Fruit fly (Drosophila melanogaster) whole organism, embryonic: ENCODE results near the gene CG13838.

Source experiments
- Atf-2 ChIP-seq: fragments of 200-800 bp; sonication (Bioruptor generic); optimal IDR thresholded peaks from 2 replicates; lab custom pipeline; 2016; ENCODE audit warnings: missing biosample characterization, missing genetic modification characterization
- BEAF-32 ChIP-seq: fragments of 200-800 bp; sonication (Bioruptor generic); optimal IDR thresholded peaks from 3 replicates; lab custom pipeline; 2017; ENCODE audit warnings: missing biosample characterization, missing genetic modification characterization, mild to moderate bottlenecking, moderate library complexity, missing genetic modification reagents
- CG10543 ChIP-seq: fragments of 200-800 bp; sonication (Bioruptor generic); optimal IDR thresholded peaks from 3 replicates; lab custom pipeline; 2017; ENCODE audit warnings: missing biosample characterization, mild to moderate bottlenecking, missing genetic modification characterization, moderate library complexity
- CG11695 ChIP-seq: fragments of 200-800 bp; sonication (Bioruptor generic); IDR thresholded peaks from 3 replicates; pipeline ENCODE4 v1.3.6; 2022; ENCODE audit warnings: missing biosample characterization, missing genetic modification characterization
- CG11723 ChIP-seq: fragments of 200-800 bp; sonication (Bioruptor generic); optimal IDR thresholded peaks from 2 replicates; lab custom pipeline; 2017; ENCODE audit warnings: missing biosample characterization, mild to moderate bottlenecking, missing genetic modification characterization
- CG12155 ChIP-seq: fragments of 200-800 bp; sonication (Bioruptor generic); optimal IDR thresholded peaks from 3 replicates; lab custom pipeline; 2016; ENCODE audit warnings: missing biosample characterization, missing genetic modification characterization
- CG12769 ChIP-seq: fragments of 200-800 bp; sonication (Bioruptor generic); optimal IDR thresholded peaks from 2 replicates; lab custom pipeline; 2019; ENCODE audit warnings: missing biosample characterization, mild to moderate bottlenecking, missing genetic modification characterization, moderate library complexity
- CG18011 ChIP-seq: fragments of 200-800 bp; sonication (Bioruptor generic); optimal IDR thresholded peaks from 2 replicates; lab custom pipeline; 2017; ENCODE audit warnings: missing biosample characterization, missing genetic modification characterization, mild to moderate bottlenecking, moderate library complexity, missing genotype
- CG18764 ChIP-seq: fragments of 200-800 bp; sonication (Bioruptor generic); optimal IDR thresholded peaks from 3 replicates; lab custom pipeline; 2016; ENCODE audit warnings: missing biosample characterization, missing genetic modification characterization
- CG2129 ChIP-seq: fragments of 200-800 bp; sonication (Bioruptor generic); IDR thresholded peaks from 2 replicates; pipeline ENCODE4 v1.3.6; 2022; ENCODE audit warnings: missing biosample characterization, missing genetic modification characterization; ENCODE audit not compliant: partially characterized antibody
- CG3065 ChIP-seq: fragments of 200-800 bp; sonication (Bioruptor generic); optimal IDR thresholded peaks from 2 replicates; lab custom pipeline; 2016; ENCODE audit warnings: missing biosample characterization, missing genetic modification characterization
- CG34422 ChIP-seq: fragments of 200-800 bp; sonication (Bioruptor generic); IDR thresholded peaks from 3 replicates; pipeline ENCODE4 v1.3.6; 2022; ENCODE audit warnings: missing biosample characterization, missing genetic modification characterization
- CG6175 ChIP-seq: fragments of 200-800 bp; sonication (Bioruptor generic); IDR thresholded peaks from 3 replicates; pipeline ENCODE4 v1.3.6; 2022; ENCODE audit warnings: missing biosample characterization, missing genetic modification characterization
- CG8388 ChIP-seq: fragments of 200-800 bp; sonication (Bioruptor generic); optimal IDR thresholded peaks from 2 replicates; lab custom pipeline; 2019; ENCODE audit warnings: missing biosample characterization, mild to moderate bottlenecking, missing genetic modification characterization, moderate library complexity
- CTCF ChIP-seq: fragments of 200-800 bp; sonication (Bioruptor generic); optimal IDR thresholded peaks from 2 replicates; lab custom pipeline; 2017; ENCODE audit warnings: missing biosample characterization, mild to moderate bottlenecking, missing genetic modification characterization, moderate library complexity
- Camta ChIP-seq: fragments of 200-800 bp; sonication (Bioruptor generic); optimal IDR thresholded peaks from 2 replicates; lab custom pipeline; 2016; ENCODE audit warnings: missing biosample characterization, missing genetic modification characterization
- Dfd ChIP-seq, 2 experiments: fragments of >200 bp; optimal IDR thresholded peaks; 2 replicates each; lab custom pipeline; 2017; ENCODE audit warnings: missing biosample characterization in 2 of 2, missing genetic modification characterization in 2 of 2
- Gug ChIP-seq: fragments of 200-800 bp; sonication (Bioruptor generic); IDR thresholded peaks from 4 replicates; pipeline ENCODE4 v1.3.6; 2022; ENCODE audit warnings: missing biosample characterization, missing genetic modification characterization
- MBD-R2 ChIP-seq: fragments of 200-800 bp; sonication (Bioruptor generic); IDR thresholded peaks from 2 replicates; pipeline ENCODE4 v1.3.6; 2022; ENCODE audit warnings: missing biosample characterization, missing genetic modification characterization
- Mes4 ChIP-seq: fragments of 200-800 bp; sonication (Bioruptor generic); optimal IDR thresholded peaks from 2 replicates; lab custom pipeline; 2016; ENCODE audit warnings: missing biosample characterization, missing genetic modification characterization
- Nf-YB ChIP-seq: fragments of 200-800 bp; sonication (Bioruptor generic); optimal IDR thresholded peaks from 3 replicates; lab custom pipeline; 2019; ENCODE audit warnings: missing biosample characterization, mild to moderate bottlenecking, missing genetic modification characterization, moderate library complexity
- Opbp ChIP-seq: fragments of 200-800 bp; sonication (Bioruptor generic); IDR thresholded peaks from 3 replicates; pipeline ENCODE4 v1.3.6; 2022; ENCODE audit warnings: missing biosample characterization, missing genetic modification characterization; ENCODE audit not compliant: partially characterized antibody
- Scr ChIP-seq: fragments of 200-800 bp; sonication (Bioruptor generic); IDR thresholded peaks from 2 replicates; pipeline ENCODE4 v1.3.6; 2022; ENCODE audit warnings: missing biosample characterization, missing genetic modification characterization; ENCODE audit not compliant: partially characterized antibody
- Side ChIP-seq: fragments of 200-800 bp; sonication (Bioruptor generic); optimal IDR thresholded peaks from 2 replicates; lab custom pipeline; 2016; ENCODE audit warnings: missing biosample characterization, missing genetic modification characterization
- Sry-δ ChIP-seq: fragments of 200-800 bp; sonication (Bioruptor generic); optimal IDR thresholded peaks from 2 replicates; lab custom pipeline; 2016; ENCODE audit warnings: missing biosample characterization, missing genetic modification characterization
- Tbp ChIP-seq: fragments of >200 bp; optimal IDR thresholded peaks from 2 replicates; lab custom pipeline; 2018; ENCODE audit warnings: missing biosample characterization, missing genetic modification characterization
- abd-A ChIP-seq: fragments of 200-800 bp; sonication (Bioruptor generic); optimal IDR thresholded peaks from 3 replicates; lab custom pipeline; 2019; ENCODE audit warnings: missing biosample characterization, mild to moderate bottlenecking, missing genetic modification characterization, moderate library complexity
- amos ChIP-seq: fragments of 200-800 bp; sonication (Bioruptor generic); IDR thresholded peaks from 2 replicates; pipeline ENCODE4 v1.3.6; 2022; ENCODE audit warnings: missing biosample characterization, missing genetic modification characterization; ENCODE audit not compliant: partially characterized antibody
- bigmax ChIP-seq: fragments of 200-800 bp; sonication (Bioruptor generic); optimal IDR thresholded peaks from 2 replicates; lab custom pipeline; 2018; ENCODE audit warnings: missing biosample characterization, mild to moderate bottlenecking, missing genetic modification characterization
- cato ChIP-seq: fragments of 200-800 bp; sonication (Bioruptor generic); optimal IDR thresholded peaks from 2 replicates; lab custom pipeline; 2016; ENCODE audit warnings: missing biosample characterization, missing genetic modification characterization, borderline replicate concordance
- ci ChIP-seq: fragments of 200-800 bp; sonication (Bioruptor generic); IDR thresholded peaks from 3 replicates; pipeline ENCODE4 v1.3.6; 2022; ENCODE audit warnings: missing biosample characterization, missing genetic modification characterization
- cwo ChIP-seq: fragments of 200-800 bp; sonication (Bioruptor generic); optimal IDR thresholded peaks from 3 replicates; lab custom pipeline; 2017; ENCODE audit warnings: missing biosample characterization, missing genetic modification characterization, mild to moderate bottlenecking, moderate library complexity, missing genetic modification reagents
- da ChIP-seq: fragments of 200-800 bp; sonication (Bioruptor generic); optimal IDR thresholded peaks from 2 replicates; lab custom pipeline; 2016; ENCODE audit warnings: missing biosample characterization, missing genetic modification characterization
- disco-r ChIP-seq: fragments of 200-800 bp; sonication (Bioruptor generic); optimal IDR thresholded peaks from 2 replicates; lab custom pipeline; 2016; ENCODE audit warnings: missing biosample characterization, missing genetic modification characterization
- dmrt11E ChIP-seq: fragments of 200-800 bp; sonication (Bioruptor generic); optimal IDR thresholded peaks from 3 replicates; lab custom pipeline; 2018; ENCODE audit warnings: missing biosample characterization, mild to moderate bottlenecking, missing genetic modification characterization, moderate library complexity
- exex ChIP-seq: fragments of 200-800 bp; sonication (Bioruptor generic); optimal IDR thresholded peaks from 4 replicates; lab custom pipeline; 2018; ENCODE audit warnings: missing biosample characterization, mild to moderate bottlenecking, missing genetic modification characterization, moderate library complexity
- eyg ChIP-seq: fragments of 200-800 bp; sonication (Bioruptor generic); optimal IDR thresholded peaks from 3 replicates; lab custom pipeline; 2016; ENCODE audit warnings: missing biosample characterization, missing genetic modification characterization
- hbn ChIP-seq: fragments of 200-800 bp; sonication (Bioruptor generic); IDR thresholded peaks from 2 replicates; pipeline ENCODE4 v1.3.6; 2022; ENCODE audit warnings: missing biosample characterization, missing genetic modification characterization; ENCODE audit not compliant: partially characterized antibody
- jigr1 ChIP-seq: fragments of 200-800 bp; sonication (Bioruptor generic); IDR thresholded peaks from 3 replicates; pipeline ENCODE4 v1.3.6; 2022; ENCODE audit warnings: missing biosample characterization, missing genetic modification characterization
- lmd ChIP-seq: fragments of 200-800 bp; sonication (Bioruptor generic); IDR thresholded peaks from 2 replicates; pipeline ENCODE4 v1.3.6; 2022; ENCODE audit warnings: missing biosample characterization, missing genetic modification characterization
- mirr ChIP-seq: fragments of 200-800 bp; sonication (Bioruptor generic); optimal IDR thresholded peaks from 3 replicates; lab custom pipeline; 2018; ENCODE audit warnings: missing biosample characterization, mild to moderate bottlenecking, missing genetic modification characterization
- nmo ChIP-seq: fragments of 200-800 bp; sonication (Bioruptor generic); optimal IDR thresholded peaks from 2 replicates; lab custom pipeline; 2018; ENCODE audit warnings: missing biosample characterization, mild to moderate bottlenecking, missing genetic modification characterization, moderate library complexity
- nom ChIP-seq: fragments of 200-800 bp; sonication (Bioruptor generic); optimal IDR thresholded peaks from 2 replicates; lab custom pipeline; 2017; ENCODE audit warnings: missing biosample characterization, missing genetic modification characterization, mild to moderate bottlenecking, moderate library complexity, missing genetic modification reagents
- otp ChIP-seq: fragments of 200-800 bp; sonication (Bioruptor generic); IDR thresholded peaks from 3 replicates; pipeline ENCODE4, ENCODE4 v1.3.6; 2022; ENCODE audit warnings: missing biosample characterization, missing genetic modification characterization
- shn ChIP-seq: fragments of 200-800 bp; sonication (Bioruptor generic); optimal IDR thresholded peaks from 3 replicates; lab custom pipeline; 2016; ENCODE audit warnings: missing biosample characterization, missing genetic modification characterization
- sima ChIP-seq: fragments of 200-800 bp; sonication (Bioruptor generic); optimal IDR thresholded peaks from 2 replicates; lab custom pipeline; 2016; ENCODE audit warnings: missing biosample characterization, missing genetic modification characterization
- slp2 ChIP-seq: fragments of 200-800 bp; sonication (Bioruptor generic); optimal IDR thresholded peaks from 2 replicates; lab custom pipeline; 2016; ENCODE audit warnings: missing biosample characterization, missing genetic modification characterization
- trem ChIP-seq: fragments of 200-800 bp; optimal IDR thresholded peaks from 3 replicates; lab custom pipeline; 2019; ENCODE audit warnings: missing biosample characterization, mild to moderate bottlenecking, missing genetic modification characterization, moderate library complexity
- wdn ChIP-seq: fragments of 200-800 bp; sonication (Bioruptor generic); IDR thresholded peaks from 2 replicates; pipeline ENCODE4 v1.3.6; 2022; ENCODE audit warnings: missing biosample characterization, missing genetic modification characterization
- z ChIP-seq: fragments of 200-800 bp; sonication (Bioruptor generic); IDR thresholded peaks from 3 replicates; pipeline ENCODE4 v1.3.6; 2022; ENCODE audit warnings: missing biosample characterization, missing genetic modification characterization
- zen2 ChIP-seq: fragments of 200-800 bp; sonication (Bioruptor generic); IDR thresholded peaks from 3 replicates; pipeline ENCODE4 v1.3.6; 2022; ENCODE audit warnings: missing biosample characterization, missing genetic modification characterization; ENCODE audit not compliant: partially characterized antibody

Gene CG13838

dm6 chr3R:23012017-23012416, 30.0 kb upstream of the CG13838 start, which contains the start of gene CG6688 (continued):
- TF ChIP-seq ci (GFP tag; lab: Robert Waterston, UW) (0 out of 3 replicates have a peak, but pooled peaks have one; percentile 30), eyg (GFP tag; lab: Kevin White, UChicago) (no peak), CG34422 (no peak), CG18011 (peak; percentile 74), CG3065 (GFP tag; lab: Kevin White, UChicago) (no peak), cwo (GFP tag; lab: Kevin White, UChicago) (no peak), shn (GFP tag; lab: Kevin White, UChicago) (no peak), BEAF-32 (GFP tag; lab: Kevin White, UChicago) (no peak), CG11723 (GFP tag; lab: Kevin White, UChicago) (no peak), CG10543 (peak; percentile 27), CG18764 (GFP tag; lab: Kevin White, UChicago) (no peak), slp2 (GFP tag; lab: Kevin White, UChicago) (no peak), CTCF (GFP tag; lab: Kevin White, UChicago) (no peak), nom (GFP tag; lab: Kevin White, UChicago) (no peak), CG2129 (GFP tag; lab: Robert Waterston, UW) (no peak), mirr (GFP tag; lab: Kevin White, UChicago) (peak; percentile 20), Side (no peak), amos (GFP tag; lab: Robert Waterston, UW) (no peak), CG6175 (GFP tag; lab: Robert Waterston, UW) (peak; percentile 75; the same call in 1 of the 3 replicates), CG12769 (peak; percentile 48), abd-A (tag; lab: Kevin White, UChicago) (peak; percentile 29), wdn (no peak)
- TF ChIP-seq, all 482 proteins: peak for 19

- TF ChIP-seq Atf-2 (GFP tag; lab: Kevin White, UChicago) (no peak), bigmax (GFP tag; lab: Kevin White, UChicago) (no peak), Sry-δ (GFP tag; lab: Kevin White, UChicago) (no peak), nmo (GFP tag; lab: Kevin White, UChicago) (no peak), Gug (GFP tag; lab: Robert Waterston, UW) (no peak), Mes4 (GFP tag; lab: Kevin White, UChicago) (no peak), Dfd (GFP tag; optimal IDR thresholded peaks at IDR 0.05; lab: Kevin White, UChicago) (peak in 1 of 2 experiments; percentile 4), cato (GFP tag; lab: Kevin White, UChicago) (no peak), hbn (GFP tag; lab: Robert Waterston, UW) (no peak), amos (GFP tag; lab: Robert Waterston, UW) (no peak; the same call in 1 of the 2 replicates), trem (tag; lab: Kevin White, UChicago) (no peak), jigr1 (GFP tag; lab: Robert Waterston, UW) (no peak), Camta (GFP tag; lab: Kevin White, UChicago) (no peak), sima (no peak), zen2 (GFP tag; lab: Robert Waterston, UW) (no peak), Opbp (GFP tag; lab: Robert Waterston, UW) (no peak), CG8388 (no peak), dmrt11E (tag; lab: Kevin White, UChicago) (no peak), Tbp (no peak), CG11695 (GFP tag; lab: Robert Waterston, UW) (no peak), Scr (GFP tag; lab: Robert Waterston, UW) (no peak), Nf-YB (no peak), MBD-R2 (GFP tag; lab: Robert Waterston, UW) (peak; percentile 26; the same call in 1 of the 2 replicates), z (GFP tag; lab: Robert Waterston, UW) (no peak), CG12155 (GFP tag; lab: Kevin White, UChicago) (no peak), lmd (GFP tag; lab: Robert Waterston, UW) (no peak), otp (GFP tag; lab: Robert Waterston, UW) (no peak), disco-r (GFP tag; lab: Kevin White, UChicago) (no peak), exex (tag; lab: Kevin White, UChicago) (no peak), da (GFP tag; lab: Kevin White, UChicago) (no peak)
Measured at dm6 chr3R:23013482-23013881, 28.6 kb upstream of the CG13838 start.
